Worm (Caenorhabditis elegans): Measurements from ENCODE around the gene ykt-6.

DNA sequence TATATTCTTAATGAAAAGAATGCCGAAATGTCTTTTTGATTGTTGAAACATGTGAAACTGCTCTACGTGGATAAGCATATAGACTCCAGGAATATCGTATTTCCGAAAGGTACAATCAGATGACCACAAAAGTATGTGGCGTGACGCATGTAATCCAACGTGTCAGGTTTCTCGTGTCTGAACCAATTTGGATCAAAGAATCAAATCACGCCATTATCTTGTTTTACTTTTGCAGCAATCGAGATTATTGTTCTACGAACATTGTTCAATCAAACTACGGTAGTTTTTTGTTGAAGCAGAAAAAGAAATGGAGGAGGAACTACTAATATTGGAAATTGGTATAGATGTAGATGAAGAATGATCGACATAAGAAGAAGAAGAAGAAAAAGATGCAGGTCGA lies 13.7 kb downstream of the ykt-6 start:
- no peak for TF ChIP-seq ceh-34 (tag; optimal IDR thresholded peaks at IDR 0.05)
- TF ChIP-seq ceh-30 (tag; optimal IDR thresholded peaks at IDR 0.05) = no peak
- no peak for TF ChIP-seq fkh-10 (GFP tag; optimal IDR thresholded peaks at IDR 0.05)
- TF ChIP-seq sdc-2 (tag; optimal IDR thresholded peaks at IDR 0.05) = no peak
- TF ChIP-seq ceh-2 (tag; optimal IDR thresholded peaks at IDR 0.05) = no peak
- TF ChIP-seq hlh-30 (tag; optimal IDR thresholded peaks at IDR 0.05; ENCODE audit: insufficient read depth) = no peak
- no peak for TF ChIP-seq dmd-4 (tag; optimal IDR thresholded peaks at IDR 0.05; ENCODE audit: borderline replicate concordance)
- TF ChIP-seq unc-86 (tag; optimal IDR thresholded peaks at IDR 0.05) = no peak
- TF ChIP-seq ref-2 (tag; optimal IDR thresholded peaks at IDR 0.05) = no peak
- TF ChIP-seq nhr-11 (tag; optimal IDR thresholded peaks at IDR 0.05) = no peak
- TF ChIP-seq ceh-48 (tag; optimal IDR thresholded peaks at IDR 0.05) = no peak
- no peak for TF ChIP-seq fax-1 (tag; optimal IDR thresholded peaks at IDR 0.05)
